Worm (Caenorhabditis elegans): ENCODE data around the gene R08C7.5.

R08C7.5 gene

DNA sequence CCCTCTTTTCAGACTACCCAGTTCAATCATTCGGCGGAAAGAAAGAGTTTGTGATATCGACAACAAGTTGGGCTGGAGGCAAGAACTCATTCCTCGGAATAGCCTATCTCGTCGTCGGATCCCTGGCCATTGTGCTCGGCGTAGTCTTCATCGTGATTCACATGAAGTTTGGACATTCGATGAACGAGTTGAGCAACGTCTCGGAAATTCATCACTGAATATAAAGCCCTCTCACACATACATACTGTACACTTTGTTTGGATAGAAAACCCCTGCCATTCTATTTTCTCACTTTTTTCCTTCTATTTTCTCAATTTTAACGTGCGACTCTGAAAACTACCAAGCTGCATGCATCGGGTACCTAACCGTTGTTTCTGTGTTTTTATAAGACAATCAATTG, 19.4 kb downstream of the R08C7.5 start, which contains the start of gene R08C7.12:
Gene R08C7.12, plus strand, starts transcription at position 301 of the 400 bp plus-strand sequence.
- no peak for TF ChIP-seq zip-4 (GFP tag; optimal IDR thresholded peaks at IDR 0.05)
- no peak for TF ChIP-seq blmp-1 (tag; optimal IDR thresholded peaks at IDR 0.05)
- no peak for TF ChIP-seq C16A3.4 (tag; optimal IDR thresholded peaks at IDR 0.05)
- TF ChIP-seq lin-39 (tag; optimal IDR thresholded peaks at IDR 0.05): no peak
- TF ChIP-seq nhr-76 (tag; optimal IDR thresholded peaks at IDR 0.05): no peak
- TF ChIP-seq fkh-8 (tag; optimal IDR thresholded peaks at IDR 0.05): no peak
- TF ChIP-seq egl-13 (tag; optimal IDR thresholded peaks at IDR 0.05): no peak
- TF ChIP-seq fkh-10 (GFP tag; optimal IDR thresholded peaks at IDR 0.05): no peak
- no peak for TF ChIP-seq mdl-1 (tag; optimal IDR thresholded peaks at IDR 0.05)
- no peak for TF ChIP-seq pax-3 (tag; optimal IDR thresholded peaks at IDR 0.05)

DNA sequence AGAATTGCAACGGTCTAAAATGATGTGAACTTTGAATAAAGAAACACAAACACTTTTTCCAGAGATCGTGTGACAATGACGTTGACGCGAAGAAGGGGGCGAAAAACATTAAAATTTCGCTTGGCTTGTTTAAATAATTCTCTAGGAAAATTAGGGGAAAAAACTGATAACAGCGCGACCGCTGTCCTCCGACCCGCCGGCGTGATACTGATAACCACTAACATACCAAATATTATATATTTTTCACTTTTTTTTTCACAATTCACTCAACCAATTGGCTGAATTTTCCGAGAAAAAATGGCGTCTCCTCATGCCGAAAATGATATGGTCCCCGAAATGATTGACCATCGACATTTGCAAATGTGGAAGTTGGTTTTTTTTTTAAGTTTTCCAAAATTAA, 19.8 kb downstream of the R08C7.5 start:
- peak; percentile 3 for TF ChIP-seq blmp-1 (tag; optimal IDR thresholded peaks at IDR 0.05)
- TF ChIP-seq nhr-90 (tag; optimal IDR thresholded peaks at IDR 0.05; ENCODE audit: poor library complexity): peak; percentile 45
- TF ChIP-seq pax-3 (tag; optimal IDR thresholded peaks at IDR 0.05): peak; percentile 6
- TF ChIP-seq fkh-8 (tag; optimal IDR thresholded peaks at IDR 0.05): no peak
- no peak for TF ChIP-seq hlh-4 (tag; optimal IDR thresholded peaks at IDR 0.05)
- no peak for TF ChIP-seq nhr-237 (tag; optimal IDR thresholded peaks at IDR 0.05)
- TF ChIP-seq snpc-4 (tag; optimal IDR thresholded peaks at IDR 0.05): no peak
- TF ChIP-seq lin-13 (GFP tag; optimal IDR thresholded peaks at IDR 0.05): no peak
- TF ChIP-seq nhr-47 (tag; optimal IDR thresholded peaks at IDR 0.05): peak; percentile 20
- no peak for TF ChIP-seq nhr-28 (tag; optimal IDR thresholded peaks at IDR 0.05)
- TF ChIP-seq irx-1 (tag; optimal IDR thresholded peaks at IDR 0.05): no peak
- peak; percentile 44 for TF ChIP-seq nhr-71 (tag; optimal IDR thresholded peaks at IDR 0.05)
- TF ChIP-seq pqm-1 (tag; optimal IDR thresholded peaks at IDR 0.05): no peak
- peak in 1 of 6 experiments; percentile 10 for TF ChIP-seq elt-3 (tag; optimal IDR thresholded peaks at IDR 0.05)
- peak; percentile 41 for TF ChIP-seq elt-2 (tag; optimal IDR thresholded peaks at IDR 0.05)
- TF ChIP-seq skn-1 (tag; optimal IDR thresholded peaks at IDR 0.05): no peak
- TF ChIP-seq nhr-85 (tag): peak; percentile 4
- TF ChIP-seq nhr-11 (tag; optimal IDR thresholded peaks at IDR 0.05): no peak
- peak; percentile 11 for TF ChIP-seq nhr-20 (tag; optimal IDR thresholded peaks at IDR 0.05)
- TF ChIP-seq mep-1 (tag; optimal IDR thresholded peaks at IDR 0.05): no peak

DNA sequence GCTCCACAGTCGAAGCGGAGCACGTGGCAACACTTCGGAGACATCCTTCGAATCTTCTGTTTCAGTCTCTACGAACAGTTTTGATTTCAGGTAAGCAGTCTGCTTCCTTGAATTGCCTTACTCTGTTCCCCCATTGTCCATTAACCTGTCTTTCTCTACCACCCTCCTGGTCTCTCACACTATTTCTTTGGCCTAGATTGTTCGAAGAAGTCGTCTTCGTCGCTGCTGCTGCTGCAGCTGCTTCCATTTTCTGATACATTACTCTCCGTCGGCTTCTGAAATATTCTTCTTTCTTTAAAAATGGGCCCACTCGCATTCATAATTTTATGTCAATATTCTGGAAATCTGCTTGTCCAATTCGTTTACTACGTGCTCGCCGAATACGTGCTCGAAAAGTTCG, 21.5 kb downstream of the R08C7.5 start, which contains the start of gene R08C7.1:
Gene R08C7.1, plus strand, starts transcription at position 301 of the 400 bp plus-strand sequence.
- peak; percentile 37 for TF ChIP-seq nhr-85 (tag)
- TF ChIP-seq mep-1 (tag; optimal IDR thresholded peaks at IDR 0.05): no peak

DNA sequence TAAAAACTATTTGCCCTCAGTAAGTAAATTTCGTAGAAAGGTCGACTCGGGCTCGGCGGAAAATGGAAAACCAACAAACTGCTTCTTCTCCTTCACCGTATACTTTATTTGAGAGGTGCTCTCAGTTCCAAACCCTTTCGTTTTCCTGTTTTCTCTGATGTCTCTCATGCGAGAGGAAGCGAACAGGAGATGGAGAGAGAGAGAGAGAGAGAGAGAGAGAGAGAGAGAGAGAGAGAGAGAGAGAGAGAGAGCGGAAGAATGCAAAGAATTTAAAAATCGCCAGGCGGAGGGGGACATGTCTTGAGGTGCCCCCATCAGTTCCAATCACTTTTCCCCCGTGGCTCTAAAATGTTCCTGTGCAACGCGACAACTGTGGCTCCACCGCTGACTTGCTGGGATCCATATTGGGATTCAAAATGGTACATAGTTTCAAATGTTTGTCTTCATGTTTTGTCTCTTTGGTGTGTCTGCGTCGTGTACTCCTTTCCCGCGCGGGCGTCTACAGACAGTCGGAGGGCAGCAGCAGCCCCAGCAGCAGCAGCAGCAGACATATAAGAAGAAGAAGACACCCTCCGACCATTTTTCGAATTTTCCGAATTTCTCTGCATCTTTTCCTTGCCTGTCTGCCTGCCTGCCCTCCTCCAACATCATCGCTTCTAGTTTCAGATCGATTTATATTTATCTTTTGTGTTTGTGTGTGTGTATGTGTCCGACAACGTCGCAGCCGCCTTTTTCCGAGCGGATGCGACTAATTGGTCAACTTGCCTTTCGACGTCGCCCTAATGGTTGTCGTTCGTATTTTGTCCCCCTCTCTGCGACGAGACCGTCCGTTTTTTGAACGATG, 24.5 kb downstream of the R08C7.5 start, which contains the start of gene R08C7.11:
Gene R08C7.11, minus strand, starts transcription at position 608 of the 844 bp plus-strand sequence.
- TF ChIP-seq mab-9 (GFP tag; IDR thresholded peaks at IDR 0.05) (no peak), nhr-19 (GFP tag; conservative IDR thresholded peaks at IDR 0.05) (peak; percentile 46; the same call in 1 of the 2 replicates), lin-13 (GFP tag; optimal IDR thresholded peaks at IDR 0.05) (no peak), dpl-1 (GFP tag; optimal IDR thresholded peaks at IDR 0.05) (peak; percentile 2 to 16 (median 14)), F16B12.6 (tag; optimal IDR thresholded peaks at IDR 0.05) (no peak), lin-39 (tag; optimal IDR thresholded peaks at IDR 0.05) (no peak), swsn-7 (tag; optimal IDR thresholded peaks at IDR 0.05) (peak; percentile 18), ceh-82 (tag; optimal IDR thresholded peaks at IDR 0.05) (peak in 1 of 3 experiments; percentile 15), elt-3 (tag; optimal IDR thresholded peaks at IDR 0.05) (peak in 2 of 6 experiments; percentile 5 to 66), snu-23 (GFP tag; optimal IDR thresholded peaks at IDR 0.05) (peak; percentile 39), lin-14 (GFP tag; optimal IDR thresholded peaks at IDR 0.05) (peak; percentile 60), nhr-85 (tag) (peak; percentile 82), skn-1 (tag; optimal IDR thresholded peaks at IDR 0.05) (peak; percentile 5), nhr-71 (tag; optimal IDR thresholded peaks at IDR 0.05) (peak; percentile 40), sup-37 (GFP tag; optimal IDR thresholded peaks at IDR 0.05) (peak; percentile 34), blmp-1 (tag; optimal IDR thresholded peaks at IDR 0.05) (peak; percentile 77), efl-1 (optimal IDR thresholded peaks at IDR 0.05) (peak; percentile 55), efl-1 (GFP tag; optimal IDR thresholded peaks at IDR 0.05 in 1 of 2) (peak in 1 of 2 experiments; percentile 86), efl-3 (GFP tag; optimal IDR thresholded peaks at IDR 0.05) (no peak), nhr-77 (tag; optimal IDR thresholded peaks at IDR 0.05) (peak; percentile 17), nhr-20 (tag; optimal IDR thresholded peaks at IDR 0.05) (peak; percentile 6), Y116A8C.19 (tag; optimal IDR thresholded peaks at IDR 0.05; ENCODE audit: borderline replicate concordance) (no peak), unc-130 (tag; optimal IDR thresholded peaks at IDR 0.05) (peak; percentile 38), lsy-2 (tag; optimal IDR thresholded peaks at IDR 0.05) (peak; percentile 27 to 30), mep-1 (tag; optimal IDR thresholded peaks at IDR 0.05) (peak; percentile 28), rnt-1 (tag; optimal IDR thresholded peaks at IDR 0.05) (peak; percentile 63)

Measured in whole organism, L1 larva.